Fruit fly (Drosophila melanogaster) S2 (cell line): ENCODE measurements around the gene Usp5.

Experiments used
- CG8478 ChIP-seq: fragments of >200 bp; optimal IDR thresholded peaks from 2 replicates; lab custom pipeline; 2018
- CTCF ChIP-seq, 2 experiments: fragments of >200 bp; optimal IDR thresholded peaks; 2 replicates each; lab custom pipeline; 2018

DNA sequence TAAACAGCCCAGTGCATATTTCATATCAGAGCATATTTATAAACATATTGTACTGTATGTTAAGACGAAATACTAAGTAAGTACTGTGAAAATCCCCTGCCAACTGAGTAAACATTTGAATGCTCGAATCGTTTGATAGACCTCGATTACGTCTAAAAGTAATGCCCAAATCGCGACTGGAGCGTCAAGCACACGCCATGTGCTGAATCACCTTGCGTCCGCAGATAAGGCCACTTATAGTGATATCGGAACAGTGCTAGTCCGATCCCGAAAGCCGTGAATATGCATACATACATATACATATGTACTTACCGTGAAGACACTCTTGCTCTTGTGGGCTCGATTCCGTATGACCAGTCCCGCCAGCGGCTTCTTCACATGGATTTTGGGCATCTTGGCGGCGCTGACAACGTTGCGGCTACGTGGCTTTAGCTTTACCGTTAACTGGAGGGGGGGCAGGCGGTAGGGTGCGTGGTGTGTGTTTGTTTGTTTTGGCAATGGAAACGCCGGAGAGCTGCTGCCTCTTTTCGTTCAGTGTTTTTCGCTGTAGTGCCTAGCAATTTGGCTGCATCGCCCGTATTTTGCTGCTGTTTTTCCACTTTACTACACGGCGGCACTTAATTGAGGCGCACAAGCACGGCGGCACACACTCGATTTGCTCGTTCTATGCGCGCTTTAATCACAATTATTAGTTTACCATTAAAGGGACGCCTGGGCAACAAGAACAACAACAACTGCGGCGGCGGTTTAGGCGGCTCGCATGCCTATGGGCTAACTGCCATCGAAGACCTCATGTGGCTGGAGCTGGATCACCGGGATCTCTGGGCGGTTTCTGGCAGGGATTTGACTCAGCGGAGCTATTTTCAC, 5.4 kb downstream of the Usp5 start:
- TF ChIP-seq CTCF (optimal IDR thresholded peaks at IDR 0.05; lab: Kevin White, UChicago) (no peak), CG8478 (no peak)
